Worm (Caenorhabditis elegans) whole organism, mixed stage, embryonic: Measurements from ENCODE around the gene ugt-67.

ENCODE experiments used
- drap-1 ChIP-seq: fragments of 200-800 bp; sonication (Bioruptor generic); optimal IDR thresholded peaks from 3 replicates; lab custom pipeline; 2018; ENCODE audit warnings: mild to moderate bottlenecking, missing genetic modification characterization, missing compliant biosample characterization
- lin-13 ChIP-seq: fragments of 150-350 bp; optimal IDR thresholded peaks from 2 replicates; lab custom pipeline; 2014; ENCODE audit warnings: missing biosample characterization, missing genetic modification characterization
- mab-5 ChIP-seq: fragments of 150-350 bp; optimal IDR thresholded peaks from 2 replicates; lab custom pipeline; 2014; ENCODE audit warnings: missing biosample characterization, missing genetic modification characterization
- nhr-76 ChIP-seq: sonication (generic microtip); optimal IDR thresholded peaks from 2 replicates; lab custom pipeline; 2017; ENCODE audit warnings: missing biosample characterization, missing genetic modification characterization
- pha-4 ChIP-seq: fragments of 150-350 bp; optimal IDR thresholded peaks from 2 replicates; lab custom pipeline; 2018; ENCODE audit warnings: missing biosample characterization, missing genetic modification reagents, missing genetic modification characterization
- snpc-4 ChIP-seq: fragments of 150-350 bp; optimal IDR thresholded peaks from 2 replicates; lab custom pipeline; 2014; ENCODE audit warnings: missing biosample characterization, missing genetic modification characterization
- unc-62 ChIP-seq: fragments of 150-350 bp; optimal IDR thresholded peaks from 2 replicates; lab custom pipeline; 2014; ENCODE audit warnings: missing biosample characterization, missing genetic modification reagents, missing genetic modification characterization
- ztf-11 ChIP-seq: fragments of 150-350 bp; optimal IDR thresholded peaks from 2 replicates; lab custom pipeline; 2014; ENCODE audit warnings: missing biosample characterization, missing genetic modification characterization

ce11 chrV:4934406-4934805 lies 33.2 kb downstream of the ugt-67 start, which contains the start of gene catp-2:
- no peak for TF ChIP-seq snpc-4 (tag; lab: Kevin White, UChicago)
- TF ChIP-seq pha-4, result no peak
- no peak for TF ChIP-seq mab-5
- no peak for TF ChIP-seq drap-1
- TF ChIP-seq lin-13 (tag; lab: Kevin White, UChicago), result no peak
- TF ChIP-seq nhr-76 (tag; lab: Kevin White, UChicago), result no peak
- no peak for TF ChIP-seq ztf-11
- no peak for TF ChIP-seq unc-62 (GFP tag; lab: Kevin White, UChicago)
